Fruit fly (Drosophila melanogaster) whole organism, embryonic: ENCODE measurements around the gene CG1979.

Experiments
- Awh ChIP-seq: fragments of 200-800 bp; sonication (Bioruptor generic); IDR thresholded peaks from 2 replicates; pipeline ENCODE4, ENCODE4 v1.3.6; 2022; ENCODE audit warnings: missing biosample characterization, missing genetic modification characterization
- CG11093 ChIP-seq: fragments of 200-800 bp; sonication (Bioruptor generic); IDR thresholded peaks from 3 replicates; pipeline ENCODE4 v1.3.6; 2022; ENCODE audit warnings: missing biosample characterization, missing genetic modification characterization
- CG12219 ChIP-seq: fragments of 200-800 bp; sonication (Bioruptor generic); optimal IDR thresholded peaks from 3 replicates; lab custom pipeline; 2018; ENCODE audit warnings: missing biosample characterization, mild to moderate bottlenecking, missing genetic modification characterization
- CG12391 ChIP-seq: fragments of 200-800 bp; sonication (Bioruptor generic); optimal IDR thresholded peaks from 3 replicates; lab custom pipeline; 2018; ENCODE audit warnings: missing biosample characterization, mild to moderate bottlenecking, missing genetic modification characterization, moderate library complexity
- CG14050 ChIP-seq: fragments of 200-800 bp; sonication (Bioruptor generic); IDR thresholded peaks from 3 replicates; pipeline ENCODE4 v1.3.6; 2022; ENCODE audit warnings: missing biosample characterization, missing genetic modification characterization
- CG1602 ChIP-seq: fragments of 200-800 bp; sonication (Bioruptor generic); optimal IDR thresholded peaks from 3 replicates; lab custom pipeline; 2016; ENCODE audit warnings: missing biosample characterization, missing genetic modification characterization
- CG1647 ChIP-seq: fragments of 200-800 bp; sonication (Bioruptor generic); optimal IDR thresholded peaks from 3 replicates; lab custom pipeline; 2016; ENCODE audit warnings: missing biosample characterization, missing genetic modification characterization
- CG18619 ChIP-seq: fragments of 200-800 bp; sonication (Bioruptor generic); optimal IDR thresholded peaks from 3 replicates; lab custom pipeline; 2017; ENCODE audit warnings: missing biosample characterization, mild to moderate bottlenecking, missing genetic modification characterization
- CG2120 ChIP-seq: fragments of 200-800 bp; sonication (Bioruptor generic); optimal IDR thresholded peaks from 3 replicates; lab custom pipeline; 2016; ENCODE audit warnings: missing biosample characterization, missing genetic modification characterization
- CG31224 ChIP-seq: fragments of 200-800 bp; sonication (Bioruptor generic); IDR thresholded peaks from 2 replicates; pipeline ENCODE4 v1.3.6; 2022; ENCODE audit warnings: missing biosample characterization, missing genetic modification characterization
- CG4820 ChIP-seq: fragments of 200-800 bp; sonication (Bioruptor generic); optimal IDR thresholded peaks from 3 replicates; lab custom pipeline; 2016; ENCODE audit warnings: missing biosample characterization, missing genetic modification characterization
- CG8290 ChIP-seq, 3 experiments: fragments of 200-800 bp; sonication (Bioruptor generic); optimal IDR thresholded peaks; 2 replicates each; lab custom pipeline; 2016 to 2019; ENCODE audit warnings: missing biosample characterization in 3 of 3, missing genetic modification characterization in 3 of 3, mild to moderate bottlenecking in 2 of 3, moderate library complexity in 1 of 3
- CG9817 ChIP-seq: fragments of 200-800 bp; sonication (Bioruptor generic); optimal IDR thresholded peaks from 2 replicates; lab custom pipeline; 2018; ENCODE audit warnings: missing biosample characterization, mild to moderate bottlenecking, missing genetic modification characterization, moderate library complexity
- Dbx ChIP-seq: fragments of 200-800 bp; sonication (Bioruptor generic); IDR thresholded peaks from 3 replicates; pipeline ENCODE4 v1.3.6; 2022; ENCODE audit warnings: missing biosample characterization, missing genetic modification characterization
- Deaf1 ChIP-seq: fragments of 200-800 bp; optimal IDR thresholded peaks from 3 replicates; lab custom pipeline; 2019; ENCODE audit warnings: missing biosample characterization, mild to moderate bottlenecking, missing genetic modification characterization, moderate library complexity
- Doc2 ChIP-seq: fragments of 200-800 bp; sonication (Bioruptor generic); IDR thresholded peaks from 2 replicates; pipeline ENCODE4 v1.3.6; 2022; ENCODE audit warnings: missing biosample characterization, missing genetic modification characterization
- Drgx ChIP-seq: fragments of 200-800 bp; sonication (Bioruptor generic); IDR thresholded peaks from 2 replicates; pipeline ENCODE4 v1.3.6; 2022; ENCODE audit warnings: missing biosample characterization, missing genetic modification characterization
- ERR ChIP-seq: fragments of 200-800 bp; sonication (Bioruptor generic); optimal IDR thresholded peaks from 2 replicates; lab custom pipeline; 2016; ENCODE audit warnings: missing biosample characterization, missing genetic modification characterization
- Elba2 ChIP-seq: fragments of 200-800 bp; sonication (Bioruptor generic); optimal IDR thresholded peaks from 3 replicates; lab custom pipeline; 2016; ENCODE audit warnings: missing biosample characterization, missing genetic modification characterization
- Ets65A ChIP-seq: fragments of 200-800 bp; sonication (Bioruptor generic); peaks from one replicate; lab custom pipeline; 2016; ENCODE audit warnings: missing biosample characterization, missing genetic modification characterization
- HHEX ChIP-seq: fragments of 200-800 bp; sonication (Bioruptor generic); optimal IDR thresholded peaks from 3 replicates; lab custom pipeline; 2017; ENCODE audit warnings: missing biosample characterization, mild to moderate bottlenecking, missing genetic modification characterization, missing genetic modification reagents
- HLHmδ ChIP-seq: fragments of 200-800 bp; sonication (Bioruptor generic); optimal IDR thresholded peaks from 2 replicates; lab custom pipeline; 2018; ENCODE audit warnings: missing biosample characterization, mild to moderate bottlenecking, missing genetic modification characterization, moderate library complexity
- Hey ChIP-seq: fragments of 200-800 bp; sonication (Bioruptor generic); optimal IDR thresholded peaks from 3 replicates; lab custom pipeline; 2018; ENCODE audit warnings: missing biosample characterization, mild to moderate bottlenecking, missing genetic modification characterization
- Med ChIP-seq: fragments of 200-800 bp; sonication (Bioruptor generic); peaks from one replicate; lab custom pipeline; 2016; ENCODE audit warnings: missing biosample characterization, missing genetic modification characterization, mild to moderate bottlenecking, inconsistent platforms, moderate library complexity
- Mrtf ChIP-seq: fragments of 200-800 bp; sonication (Bioruptor generic); IDR thresholded peaks from 3 replicates; pipeline ENCODE4 v1.3.6; 2022; ENCODE audit warnings: missing biosample characterization, missing genetic modification characterization
- Nf-YB ChIP-seq: fragments of 200-800 bp; sonication (Bioruptor generic); optimal IDR thresholded peaks from 3 replicates; lab custom pipeline; 2019; ENCODE audit warnings: missing biosample characterization, mild to moderate bottlenecking, missing genetic modification characterization, moderate library complexity
- Ptx1 ChIP-seq: fragments of 200-800 bp; sonication (Bioruptor generic); IDR thresholded peaks from 2 replicates; pipeline ENCODE4 v1.3.6; 2022; ENCODE audit warnings: missing biosample characterization, missing genetic modification characterization
- Stat92E ChIP-seq, 3 experiments: fragments of >200 bp in 2 of 3; fragments of 200-800 bp in 1 of 3; sonication (Bioruptor generic) in 1 of 3; optimal IDR thresholded peaks; 2 replicates each; lab custom pipeline; 2017 to 2019; ENCODE audit warnings: missing biosample characterization in 3 of 3, missing genetic modification characterization in 3 of 3, mild to moderate bottlenecking in 1 of 3, moderate library complexity in 1 of 3
- YL-1 ChIP-seq: fragments of 200-800 bp; sonication (Bioruptor generic); optimal IDR thresholded peaks from 3 replicates; lab custom pipeline; 2017; ENCODE audit warnings: missing biosample characterization, mild to moderate bottlenecking, missing genetic modification characterization
- chm ChIP-seq: fragments of 200-800 bp; sonication (Bioruptor generic); IDR thresholded peaks from 2 replicates; pipeline ENCODE4 v1.3.6; 2022; ENCODE audit warnings: missing biosample characterization, missing genetic modification characterization
- crol ChIP-seq: fragments of 200-800 bp; sonication (Bioruptor generic); IDR thresholded peaks from 2 replicates; pipeline ENCODE4 v1.3.6; 2022; ENCODE audit warnings: missing biosample characterization, missing genetic modification characterization
- emc ChIP-seq: fragments of 200-800 bp; sonication (Bioruptor generic); optimal IDR thresholded peaks from 2 replicates; lab custom pipeline; 2016; ENCODE audit warnings: missing biosample characterization, missing genetic modification characterization
- gcm2 ChIP-seq: fragments of 200-800 bp; sonication (Bioruptor generic); optimal IDR thresholded peaks from 2 replicates; lab custom pipeline; 2016; ENCODE audit warnings: missing biosample characterization, missing genetic modification characterization
- jing ChIP-seq: fragments of 200-800 bp; sonication (Bioruptor generic); optimal IDR thresholded peaks from 2 replicates; lab custom pipeline; 2018; ENCODE audit warnings: missing biosample characterization, mild to moderate bottlenecking, missing genetic modification characterization
- kah ChIP-seq: fragments of 200-800 bp; sonication (Bioruptor generic); optimal IDR thresholded peaks from 2 replicates; lab custom pipeline; 2018; ENCODE audit warnings: missing biosample characterization, mild to moderate bottlenecking, missing genetic modification characterization
- knrl ChIP-seq: fragments of 200-800 bp; sonication (Bioruptor generic); IDR thresholded peaks from 3 replicates; pipeline ENCODE4 v1.3.6; 2022; ENCODE audit warnings: missing biosample characterization, missing genetic modification characterization; ENCODE audit not compliant: partially characterized antibody
- lab ChIP-seq: fragments of 200-800 bp; sonication (Bioruptor generic); optimal IDR thresholded peaks from 3 replicates; lab custom pipeline; 2017; ENCODE audit warnings: missing biosample characterization, missing genetic modification characterization, mild to moderate bottlenecking, moderate library complexity, missing genetic modification reagents
- maf-S ChIP-seq: fragments of 200-800 bp; sonication (Bioruptor generic); optimal IDR thresholded peaks from 2 replicates; lab custom pipeline; 2016; ENCODE audit warnings: missing biosample characterization, missing genetic modification characterization
- otp ChIP-seq: fragments of 200-800 bp; sonication (Bioruptor generic); IDR thresholded peaks from 3 replicates; pipeline ENCODE4, ENCODE4 v1.3.6; 2022; ENCODE audit warnings: missing biosample characterization, missing genetic modification characterization
- pan ChIP-seq, 4 experiments: fragments of >200 bp in 3 of 4; fragments of 200-800 bp in 1 of 4; sonication (Bioruptor generic) in 1 of 4; optimal IDR thresholded peaks in 3 of 4; IDR thresholded peaks in 1 of 4; 2 replicates each; pipeline versions ENCODE4 v1.3.6 to Lab custom; 2017 to 2022; ENCODE audit warnings: missing biosample characterization in 2 of 4, missing genetic modification characterization in 2 of 4, mixed read lengths in 1 of 4
- pum ChIP-seq: fragments of 200-800 bp; sonication (Bioruptor generic); optimal IDR thresholded peaks from 2 replicates; lab custom pipeline; 2016; ENCODE audit warnings: missing biosample characterization, missing genetic modification characterization
- salm ChIP-seq: fragments of 200-800 bp; sonication (Bioruptor generic); optimal IDR thresholded peaks from 2 replicates; lab custom pipeline; 2018; ENCODE audit warnings: missing biosample characterization, mild to moderate bottlenecking, missing genetic modification characterization
- sens ChIP-seq: fragments of 200-800 bp; sonication (Bioruptor generic); peaks from one replicate; lab custom pipeline; 2016; ENCODE audit warnings: missing biosample characterization, missing genetic modification characterization
- shn ChIP-seq: fragments of 200-800 bp; sonication (Bioruptor generic); optimal IDR thresholded peaks from 3 replicates; lab custom pipeline; 2016; ENCODE audit warnings: missing biosample characterization, missing genetic modification characterization
- stwl ChIP-seq: fragments of 200-800 bp; sonication (Bioruptor generic); optimal IDR thresholded peaks from 3 replicates; lab custom pipeline; 2018; ENCODE audit warnings: missing biosample characterization, mild to moderate bottlenecking, missing genetic modification characterization, moderate library complexity
- wek ChIP-seq: fragments of 200-800 bp; sonication (Bioruptor generic); optimal IDR thresholded peaks from 3 replicates; lab custom pipeline; 2018; ENCODE audit warnings: missing biosample characterization, mild to moderate bottlenecking, missing genetic modification characterization, moderate library complexity
- zen ChIP-seq: fragments of 200-800 bp; sonication (Bioruptor generic); optimal IDR thresholded peaks from 3 replicates; lab custom pipeline; 2018; ENCODE audit warnings: missing biosample characterization, mild to moderate bottlenecking, missing genetic modification characterization, moderate library complexity
- zfh1 ChIP-seq: fragments of 200-800 bp; sonication (Bioruptor generic); IDR thresholded peaks from 3 replicates; pipeline ENCODE4 v1.3.6; 2022; ENCODE audit warnings: missing biosample characterization, missing genetic modification characterization

CG1979 gene

dm6 chr3R:7102853-7103833 is 48.8 kb downstream of the CG1979 start (continued):
- TF ChIP-seq Elba2 (GFP tag; lab: Kevin White, UChicago) (peak; percentile 98), zfh1 (GFP tag; lab: Robert Waterston, UW) (peak; percentile 36; the same call in 1 of the 3 replicates), stwl (tag; lab: Kevin White, UChicago) (peak; percentile 17), crol (GFP tag; lab: Robert Waterston, UW) (peak; percentile 91), salm (tag; lab: Kevin White, UChicago) (no peak), Doc2 (GFP tag; lab: Robert Waterston, UW) (no peak), lab (GFP tag; lab: Kevin White, UChicago) (peak; percentile 2), ERR (GFP tag; lab: Kevin White, UChicago) (no peak), CG9817 (tag; lab: Kevin White, UChicago) (no peak), CG18619 (GFP tag; lab: Kevin White, UChicago) (no peak), Drgx (GFP tag; lab: Robert Waterston, UW) (0 out of 2 replicates have a peak, but pooled peaks have one; percentile 16), Hey (tag; lab: Kevin White, UChicago) (no peak), CG14050 (GFP tag; lab: Robert Waterston, UW) (no peak), Med (peak; percentile 78), HLHmδ (GFP tag; lab: Kevin White, UChicago) (peak; percentile 50), CG1602 (GFP tag; lab: Kevin White, UChicago) (no peak), HHEX (GFP tag; lab: Kevin White, UChicago) (no peak), Ets65A (no peak), YL-1 (peak; percentile 5), CG1647 (no peak), CG12391 (tag; lab: Kevin White, UChicago) (no peak), chm (peak; percentile 8; the same call in 1 of the 2 replicates), wek (peak; percentile 5), kah (GFP tag; lab: Kevin White, UChicago) (peak; percentile 31), CG12219 (GFP tag; lab: Kevin White, UChicago) (peak; percentile 60), knrl (GFP tag; lab: Robert Waterston, UW) (no peak), Dbx (GFP tag; lab: Robert Waterston, UW) (no peak), Ptx1 (no peak), CG31224 (no peak), CG2120 (GFP tag; lab: Kevin White, UChicago) (no peak), otp (GFP tag; lab: Robert Waterston, UW) (no peak), pum (GFP tag; lab: Kevin White, UChicago) (no peak), Awh (GFP tag; lab: Robert Waterston, UW) (no peak; the same call in 1 of the 2 replicates), pan (optimal IDR thresholded peaks at IDR 0.05; lab: Kevin White, UChicago) (no peak), pan (GFP tag; optimal IDR thresholded peaks at IDR 0.05 in 1 of 2, IDR thresholded peaks at IDR 0.05 in 1 of 2) (peak in 1 of 2 experiments; percentile 21), CG8290 (GFP tag; optimal IDR thresholded peaks at IDR 0.05; lab: Kevin White, UChicago) (no peak), CG8290 (tag; optimal IDR thresholded peaks at IDR 0.05; lab: Kevin White, UChicago) (peak in 1 of 2 experiments; percentile 31), sens (peak; percentile 63), maf-S (GFP tag; lab: Kevin White, UChicago) (no peak), Deaf1 (tag; lab: Kevin White, UChicago) (no peak), shn (GFP tag; lab: Kevin White, UChicago) (no peak), Mrtf (GFP tag; lab: Robert Waterston, UW) (no peak), CG4820 (GFP tag; lab: Kevin White, UChicago) (no peak), CG11093 (GFP tag; lab: Robert Waterston, UW) (no peak), zen (tag; lab: Kevin White, UChicago) (no peak), emc (GFP tag; lab: Kevin White, UChicago) (no peak), Stat92E (GFP tag; optimal IDR thresholded peaks at IDR 0.05; lab: Kevin White, UChicago) (no peak), gcm2 (GFP tag; lab: Kevin White, UChicago) (no peak), Nf-YB (GFP tag; lab: Kevin White, UChicago) (no peak), jing (GFP tag; lab: Kevin White, UChicago) (no peak)
